Fruit fly (Drosophila melanogaster): Measurements from ENCODE around the gene del.
A peak's percentile ranks its signal among the peaks of the same experiment; 100 is the strongest.

Gene del

DNA sequence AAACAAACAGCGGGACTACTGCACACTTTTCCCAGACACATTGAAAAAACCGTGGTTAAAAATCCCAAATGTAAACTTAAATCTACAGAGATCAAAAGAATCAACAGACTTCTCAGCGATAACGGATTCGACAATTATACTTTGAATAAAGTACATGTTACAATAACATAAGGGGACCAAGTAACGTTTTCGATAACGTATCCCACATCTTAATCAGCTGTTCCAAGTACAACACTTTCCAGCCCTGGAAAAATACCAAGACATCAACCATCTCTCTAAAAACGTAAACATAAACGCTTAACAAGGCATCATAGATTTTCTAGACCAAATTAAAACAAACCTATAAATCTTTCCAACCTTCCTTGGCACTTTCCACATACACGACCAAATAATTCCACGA, 5.5 kb upstream of the del start (continued):
- TF ChIP-seq Blimp-1 (GFP tag; optimal IDR thresholded peaks at IDR 0.05) (no peak), CG4707 (GFP tag; optimal IDR thresholded peaks at IDR 0.05) (no peak), odd (GFP tag; optimal IDR thresholded peaks at IDR 0.05) (no peak), CG30020 (tag; optimal IDR thresholded peaks at IDR 0.05) (peak; percentile 26), E2f2 (GFP tag; IDR thresholded peaks at IDR 0.05) (peak; percentile 66), CG9817 (tag; optimal IDR thresholded peaks at IDR 0.05) (no peak), inv (GFP tag; IDR thresholded peaks at IDR 0.05; ENCODE audit: partially characterized antibody) (no peak), HmgD (GFP tag; optimal IDR thresholded peaks at IDR 0.05) (no peak), Dll (GFP tag; IDR thresholded peaks at IDR 0.05; ENCODE audit: partially characterized antibody) (no peak), HLH3B (GFP tag; IDR thresholded peaks at IDR 0.05) (no peak), h (optimal IDR thresholded peaks at IDR 0.05) (no peak), HmgZ (tag; optimal IDR thresholded peaks at IDR 0.05) (peak; percentile 45), Dref (GFP tag; IDR thresholded peaks at IDR 0.05) (peak; percentile 52), hkb (optimal IDR thresholded peaks at IDR 0.05) (no peak), hkb (GFP tag; IDR thresholded peaks at IDR 0.05) (no peak), pzg (GFP tag; optimal IDR thresholded peaks at IDR 0.05) (peak; percentile 79), CG2116 (GFP tag; optimal IDR thresholded peaks at IDR 0.05) (peak; percentile 58), CG13287 (GFP tag; IDR thresholded peaks at IDR 0.05; ENCODE audit: partially characterized antibody) (peak; percentile 62), Lhr (GFP tag; optimal IDR thresholded peaks at IDR 0.05) (no peak), CG13894 (tag; optimal IDR thresholded peaks at IDR 0.05) (peak; percentile 80), aop (GFP tag; IDR thresholded peaks at IDR 0.05) (no peak), Bdp1 (GFP tag; optimal IDR thresholded peaks at IDR 0.05) (no peak), CG7839 (tag; optimal IDR thresholded peaks at IDR 0.05) (no peak), CG8924 (tag; optimal IDR thresholded peaks at IDR 0.05) (no peak), tin (GFP tag; optimal IDR thresholded peaks at IDR 0.05) (no peak), Sox102F (GFP tag; optimal IDR thresholded peaks at IDR 0.05) (no peak), Myb (GFP tag; optimal IDR thresholded peaks at IDR 0.05) (peak; percentile 78), CG10431 (GFP tag; optimal IDR thresholded peaks at IDR 0.05) (peak; percentile 96), zf30C (GFP tag; optimal IDR thresholded peaks at IDR 0.05) (no peak), tna (GFP tag; IDR thresholded peaks at IDR 0.05; ENCODE audit: partially characterized antibody) (no peak), Max (GFP tag; optimal IDR thresholded peaks at IDR 0.05) (no peak), CG15479 (GFP tag; optimal IDR thresholded peaks at IDR 0.05) (no peak), CG7928 (GFP tag; optimal IDR thresholded peaks at IDR 0.05) (peak; percentile 94), nmo (GFP tag; optimal IDR thresholded peaks at IDR 0.05) (peak; percentile 23), CG9876 (GFP tag; optimal IDR thresholded peaks at IDR 0.05) (no peak), hbn (GFP tag; IDR thresholded peaks at IDR 0.05; ENCODE audit: partially characterized antibody) (peak; percentile 18; the same call in 1 of the 2 replicates), MESR4 (GFP tag; optimal IDR thresholded peaks at IDR 0.05) (peak; percentile 21), CG3995 (GFP tag; optimal IDR thresholded peaks at IDR 0.05) (peak; percentile 94), dimm (GFP tag; IDR thresholded peaks at IDR 0.05) (no peak), tio (GFP tag; optimal IDR thresholded peaks at IDR 0.05) (no peak), corto (GFP tag; optimal IDR thresholded peaks at IDR 0.05) (no peak), lov (optimal IDR thresholded peaks at IDR 0.05) (no peak), lov (GFP tag; IDR thresholded peaks at IDR 0.05) (no peak), CG12659 (GFP tag; optimal IDR thresholded peaks at IDR 0.05) (peak; percentile 25), CG34376 (GFP tag; optimal IDR thresholded peaks at IDR 0.05) (peak; percentile 14), CG12942 (GFP tag; optimal IDR thresholded peaks at IDR 0.05) (no peak), gem (tag; optimal IDR thresholded peaks at IDR 0.05) (no peak), zen2 (GFP tag; IDR thresholded peaks at IDR 0.05; ENCODE audit: partially characterized antibody) (no peak), Dad (GFP tag; optimal IDR thresholded peaks at IDR 0.05) (no peak), NC2α (GFP tag; optimal IDR thresholded peaks at IDR 0.05) (no peak), wek (GFP tag; optimal IDR thresholded peaks at IDR 0.05) (no peak)
